Worm (Caenorhabditis elegans): ENCODE results near the gene pha-1.

- TF ChIP-seq jun-1 (tag; optimal IDR thresholded peaks at IDR 0.05) (peak; percentile 21), snpc-4 (tag; optimal IDR thresholded peaks at IDR 0.05) (peak; percentile 10), egl-27 (tag; optimal IDR thresholded peaks at IDR 0.05) (peak; percentile 15), tbx-2 (tag; optimal IDR thresholded peaks at IDR 0.05) (peak; percentile 22), pha-4 (tag; optimal IDR thresholded peaks at IDR 0.05) (peak; percentile 15), nhr-25 (tag; optimal IDR thresholded peaks at IDR 0.05) (no peak), unc-62 (GFP tag; optimal IDR thresholded peaks at IDR 0.05) (no peak), R02D3.7 (tag; optimal IDR thresholded peaks at IDR 0.05) (no peak), fos-1 (tag; optimal IDR thresholded peaks at IDR 0.05) (no peak), nhr-77 (tag; optimal IDR thresholded peaks at IDR 0.05) (no peak), mdl-1 (tag; optimal IDR thresholded peaks at IDR 0.05) (no peak), nhr-11 (tag; optimal IDR thresholded peaks at IDR 0.05) (no peak), lin-39 (tag; optimal IDR thresholded peaks at IDR 0.05) (peak; percentile 83)
Measured at ce11 chrIII:11185483-11186115, 54.0 kb downstream of the pha-1 start.
